Fruit fly (Drosophila melanogaster) whole organism, embryonic: ENCODE data around the gene Rh4.

Source experiments
- Adf1 ChIP-seq: fragments of 200-800 bp; sonication (Bioruptor generic); IDR thresholded peaks from 2 replicates; pipeline ENCODE4 v1.3.6; 2022; ENCODE audit warnings: missing biosample characterization, missing genetic modification characterization
- Atf3 ChIP-seq: fragments of 200-800 bp; sonication (Bioruptor generic); optimal IDR thresholded peaks from 3 replicates; lab custom pipeline; 2016; ENCODE audit warnings: missing biosample characterization, missing genetic modification characterization
- Atf6 ChIP-seq: fragments of 200-800 bp; sonication (Bioruptor generic); IDR thresholded peaks from 2 replicates; pipeline ENCODE4 v1.3.6; 2022; ENCODE audit warnings: missing biosample characterization, missing genetic modification characterization
- BtbVII ChIP-seq: fragments of 200-800 bp; sonication (Bioruptor generic); optimal IDR thresholded peaks from 3 replicates; lab custom pipeline; 2017; ENCODE audit warnings: missing biosample characterization, mild to moderate bottlenecking, missing genetic modification characterization
- CG10274 ChIP-seq: fragments of 200-800 bp; sonication (Bioruptor generic); optimal IDR thresholded peaks from 3 replicates; lab custom pipeline; 2017; ENCODE audit warnings: missing biosample characterization, mild to moderate bottlenecking, missing genetic modification characterization
- CG12071 ChIP-seq: fragments of 200-800 bp; sonication (Bioruptor generic); optimal IDR thresholded peaks from 3 replicates; lab custom pipeline; 2018; ENCODE audit warnings: missing biosample characterization, mild to moderate bottlenecking, missing genetic modification characterization
- CG12155 ChIP-seq: fragments of 200-800 bp; sonication (Bioruptor generic); optimal IDR thresholded peaks from 3 replicates; lab custom pipeline; 2016; ENCODE audit warnings: missing biosample characterization, missing genetic modification characterization
- CG13287 ChIP-seq: fragments of 200-800 bp; sonication (Bioruptor generic); IDR thresholded peaks from 2 replicates; pipeline ENCODE4 v1.3.6; 2022; ENCODE audit warnings: missing biosample characterization, missing genetic modification characterization; ENCODE audit not compliant: partially characterized antibody
- CG1603 ChIP-seq: fragments of 200-800 bp; sonication (Bioruptor generic); optimal IDR thresholded peaks from 2 replicates; lab custom pipeline; 2019; ENCODE audit warnings: missing biosample characterization, mild to moderate bottlenecking, missing genetic modification characterization, moderate library complexity
- CG16813 ChIP-seq: fragments of 200-800 bp; sonication (Bioruptor generic); IDR thresholded peaks from 3 replicates; pipeline ENCODE4 v1.3.6; 2022; ENCODE audit warnings: missing biosample characterization, missing genetic modification characterization; ENCODE audit not compliant: partially characterized antibody
- CG17361 ChIP-seq: fragments of 200-800 bp; sonication (Bioruptor generic); IDR thresholded peaks from 3 replicates; pipeline ENCODE4 v1.3.6; 2022; ENCODE audit warnings: missing biosample characterization, missing genetic modification characterization
- CG17829 ChIP-seq: fragments of 200-800 bp; optimal IDR thresholded peaks from 2 replicates; lab custom pipeline; 2019; ENCODE audit warnings: missing biosample characterization, mild to moderate bottlenecking, missing genetic modification characterization, moderate library complexity
- CG1792 ChIP-seq: fragments of 200-800 bp; sonication (Bioruptor generic); optimal IDR thresholded peaks from 2 replicates; lab custom pipeline; 2016; ENCODE audit warnings: missing biosample characterization, missing genetic modification characterization
- CG18599 ChIP-seq: fragments of 200-800 bp; sonication (Bioruptor generic); optimal IDR thresholded peaks from 3 replicates; lab custom pipeline; 2017; ENCODE audit warnings: missing biosample characterization, missing genetic modification characterization, mild to moderate bottlenecking, moderate library complexity, missing genetic modification reagents
- CG2120 ChIP-seq: fragments of 200-800 bp; sonication (Bioruptor generic); optimal IDR thresholded peaks from 3 replicates; lab custom pipeline; 2016; ENCODE audit warnings: missing biosample characterization, missing genetic modification characterization
- CG3163 ChIP-seq: fragments of 200-800 bp; sonication (Bioruptor generic); optimal IDR thresholded peaks from 3 replicates; lab custom pipeline; 2016; ENCODE audit warnings: missing biosample characterization, missing genetic modification characterization
- CG5180 ChIP-seq: fragments of 200-800 bp; sonication (Bioruptor generic); optimal IDR thresholded peaks from 3 replicates; lab custom pipeline; 2017; ENCODE audit warnings: missing biosample characterization, missing genetic modification characterization, mild to moderate bottlenecking, moderate library complexity, missing genetic modification reagents
- CG6765 ChIP-seq: fragments of 200-800 bp; sonication (Bioruptor generic); optimal IDR thresholded peaks from 3 replicates; lab custom pipeline; 2017; ENCODE audit warnings: missing biosample characterization, mild to moderate bottlenecking, missing genetic modification characterization
- CG7745 ChIP-seq: fragments of 200-800 bp; sonication (Bioruptor generic); optimal IDR thresholded peaks from 2 replicates; lab custom pipeline; 2018; ENCODE audit warnings: missing biosample characterization, mild to moderate bottlenecking, missing genetic modification characterization, moderate library complexity
- D19B ChIP-seq: fragments of 200-800 bp; sonication (Bioruptor generic); optimal IDR thresholded peaks from 2 replicates; lab custom pipeline; 2017; ENCODE audit warnings: missing biosample characterization, mild to moderate bottlenecking, missing genetic modification characterization
- Doc2 ChIP-seq: fragments of 200-800 bp; sonication (Bioruptor generic); IDR thresholded peaks from 2 replicates; pipeline ENCODE4 v1.3.6; 2022; ENCODE audit warnings: missing biosample characterization, missing genetic modification characterization
- Elba2 ChIP-seq: fragments of 200-800 bp; sonication (Bioruptor generic); optimal IDR thresholded peaks from 3 replicates; lab custom pipeline; 2016; ENCODE audit warnings: missing biosample characterization, missing genetic modification characterization
- Fer2 ChIP-seq: fragments of 200-800 bp; sonication (Bioruptor generic); optimal IDR thresholded peaks from 2 replicates; lab custom pipeline; 2018; ENCODE audit warnings: missing biosample characterization, mild to moderate bottlenecking, missing genetic modification characterization, moderate library complexity
- HLHmδ ChIP-seq: fragments of 200-800 bp; sonication (Bioruptor generic); optimal IDR thresholded peaks from 2 replicates; lab custom pipeline; 2018; ENCODE audit warnings: missing biosample characterization, mild to moderate bottlenecking, missing genetic modification characterization, moderate library complexity
- Hmx ChIP-seq: fragments of 200-800 bp; sonication (Bioruptor generic); optimal IDR thresholded peaks from 2 replicates; lab custom pipeline; 2016; ENCODE audit warnings: missing biosample characterization, missing genetic modification characterization
- Hr51 ChIP-seq, 2 experiments: fragments of 200-800 bp; sonication (Bioruptor generic); optimal IDR thresholded peaks; 2 replicates in 1 of 2; 3 replicates in 1 of 2; lab custom pipeline; 2016 to 2018; ENCODE audit warnings: missing biosample characterization in 2 of 2, missing genetic modification characterization in 2 of 2, mild to moderate bottlenecking in 1 of 2, moderate library complexity in 1 of 2
- Mes4 ChIP-seq: fragments of 200-800 bp; sonication (Bioruptor generic); optimal IDR thresholded peaks from 2 replicates; lab custom pipeline; 2016; ENCODE audit warnings: missing biosample characterization, missing genetic modification characterization
- Neu2 ChIP-seq: fragments of 200-800 bp; sonication (Bioruptor generic); optimal IDR thresholded peaks from 3 replicates; lab custom pipeline; 2016; ENCODE audit warnings: missing biosample characterization, missing genetic modification characterization, borderline replicate concordance
- Poxn ChIP-seq: fragments of 200-800 bp; sonication (Bioruptor generic); IDR thresholded peaks from 2 replicates; pipeline ENCODE4 v1.3.6; 2022; ENCODE audit warnings: missing biosample characterization, missing genetic modification characterization
- Ravus ChIP-seq: fragments of 200-800 bp; sonication (Bioruptor generic); IDR thresholded peaks from 2 replicates; pipeline ENCODE4 v1.3.6; 2022; ENCODE audit warnings: missing biosample characterization, missing genetic modification characterization
- Side ChIP-seq: fragments of 200-800 bp; sonication (Bioruptor generic); optimal IDR thresholded peaks from 2 replicates; lab custom pipeline; 2016; ENCODE audit warnings: missing biosample characterization, missing genetic modification characterization
- Sin3A ChIP-seq: fragments of >200 bp; optimal IDR thresholded peaks from 2 replicates; lab custom pipeline; 2018
- bsh ChIP-seq, 2 experiments: fragments of 200-800 bp; sonication (Bioruptor generic); optimal IDR thresholded peaks; 2 replicates each; lab custom pipeline; 2017 to 2018; ENCODE audit warnings: mild to moderate bottlenecking in 2 of 2, missing biosample characterization in 2 of 2, missing genetic modification characterization in 2 of 2, moderate library complexity in 1 of 2
- btn ChIP-seq: fragments of 200-800 bp; sonication (Bioruptor generic); optimal IDR thresholded peaks from 2 replicates; lab custom pipeline; 2016; ENCODE audit warnings: missing biosample characterization, missing genetic modification characterization
- crol ChIP-seq: fragments of 200-800 bp; sonication (Bioruptor generic); IDR thresholded peaks from 2 replicates; pipeline ENCODE4 v1.3.6; 2022; ENCODE audit warnings: missing biosample characterization, missing genetic modification characterization
- crp ChIP-seq, 2 experiments: fragments of 200-800 bp; sonication (Bioruptor generic); optimal IDR thresholded peaks; 2 replicates in 1 of 2; 3 replicates in 1 of 2; lab custom pipeline; 2017; ENCODE audit warnings: missing biosample characterization in 2 of 2, missing genetic modification characterization in 2 of 2, mild to moderate bottlenecking in 1 of 2, moderate library complexity in 1 of 2
- disco-r ChIP-seq: fragments of 200-800 bp; sonication (Bioruptor generic); optimal IDR thresholded peaks from 2 replicates; lab custom pipeline; 2016; ENCODE audit warnings: missing biosample characterization, missing genetic modification characterization
- dmrt99B ChIP-seq: fragments of 200-800 bp; sonication (Bioruptor generic); optimal IDR thresholded peaks from 2 replicates; lab custom pipeline; 2018; ENCODE audit warnings: missing biosample characterization, mild to moderate bottlenecking, missing genetic modification characterization, moderate library complexity
- esg ChIP-seq: fragments of 200-800 bp; sonication (Bioruptor generic); conservative IDR thresholded peaks from 2 replicates; pipeline ENCODE4 v1.3.6; 2022; ENCODE audit warnings: missing biosample characterization, missing genetic modification characterization
- gsb ChIP-seq: fragments of 200-800 bp; sonication (Bioruptor generic); IDR thresholded peaks from 2 replicates; pipeline ENCODE4 v1.3.6; 2022; ENCODE audit warnings: missing biosample characterization, missing genetic modification characterization
- gt ChIP-seq: fragments of 200-800 bp; sonication (Bioruptor generic); IDR thresholded peaks from 2 replicates; pipeline ENCODE4 v1.3.6; 2022; ENCODE audit warnings: missing biosample characterization, missing genetic modification characterization
- insv ChIP-seq, 2 experiments: fragments of 200-800 bp; sonication (Bioruptor generic); optimal IDR thresholded peaks; 3 replicates each; lab custom pipeline; 2016 to 2018; ENCODE audit warnings: missing biosample characterization in 2 of 2, missing genetic modification characterization in 2 of 2
- jing ChIP-seq: fragments of 200-800 bp; sonication (Bioruptor generic); optimal IDR thresholded peaks from 2 replicates; lab custom pipeline; 2018; ENCODE audit warnings: missing biosample characterization, mild to moderate bottlenecking, missing genetic modification characterization
- kah ChIP-seq: fragments of 200-800 bp; sonication (Bioruptor generic); optimal IDR thresholded peaks from 2 replicates; lab custom pipeline; 2018; ENCODE audit warnings: missing biosample characterization, mild to moderate bottlenecking, missing genetic modification characterization
- knrl ChIP-seq: fragments of 200-800 bp; sonication (Bioruptor generic); IDR thresholded peaks from 3 replicates; pipeline ENCODE4 v1.3.6; 2022; ENCODE audit warnings: missing biosample characterization, missing genetic modification characterization; ENCODE audit not compliant: partially characterized antibody
- lola ChIP-seq, 3 experiments: fragments of >200 bp in 2 of 3; fragments of 200-800 bp in 1 of 3; sonication (Bioruptor generic) in 1 of 3; optimal IDR thresholded peaks; 2 replicates each; lab custom pipeline; 2017 to 2019; ENCODE audit warnings: missing biosample characterization in 3 of 3, missing genetic modification characterization in 3 of 3, mild to moderate bottlenecking in 1 of 3, moderate library complexity in 1 of 3
- oc ChIP-seq: fragments of 200-800 bp; sonication (Bioruptor generic); optimal IDR thresholded peaks from 2 replicates; lab custom pipeline; 2018; ENCODE audit warnings: missing biosample characterization, mild to moderate bottlenecking, missing genetic modification characterization, moderate library complexity
- twi ChIP-seq: fragments of 200-800 bp; optimal IDR thresholded peaks from 2 replicates; lab custom pipeline; 2019; ENCODE audit warnings: missing biosample characterization, mild to moderate bottlenecking, missing genetic modification characterization, moderate library complexity
- usp ChIP-seq: fragments of >200 bp; optimal IDR thresholded peaks from 2 replicates; lab custom pipeline; 2017; ENCODE audit warnings: missing biosample characterization, missing genetic modification characterization
- zfh1 ChIP-seq: fragments of 200-800 bp; sonication (Bioruptor generic); IDR thresholded peaks from 3 replicates; pipeline ENCODE4 v1.3.6; 2022; ENCODE audit warnings: missing biosample characterization, missing genetic modification characterization

The Rh4 gene

DNA sequence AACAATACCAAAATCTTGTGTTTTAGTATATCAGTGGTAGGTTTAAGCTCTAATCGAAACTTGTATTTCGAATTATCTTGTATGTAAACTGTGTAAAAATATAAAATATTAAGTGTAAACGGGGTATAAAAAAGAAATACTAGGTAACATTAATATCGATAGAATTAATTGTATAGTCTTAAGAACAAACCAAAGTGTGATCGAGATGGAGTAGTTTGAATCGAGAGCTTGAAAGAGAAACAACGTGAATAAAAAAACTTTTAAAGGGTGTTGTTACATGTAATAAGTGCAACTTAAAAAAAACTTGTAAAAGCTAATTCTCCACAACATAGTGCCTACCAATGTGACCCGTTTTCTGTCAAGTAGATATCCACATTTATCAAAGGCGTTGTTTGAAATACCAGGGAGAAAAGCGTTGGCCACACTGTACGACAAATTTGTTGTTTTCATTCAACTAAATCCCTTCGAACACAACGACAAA is 20.2 kb downstream of the Rh4 start, which contains the start of gene TSG101 (continued):
- no peak for TF ChIP-seq Side (GFP tag; lab: Kevin White, UChicago)
- no peak for TF ChIP-seq insv (GFP tag; optimal IDR thresholded peaks at IDR 0.05; lab: Kevin White, UChicago)
- no peak for TF ChIP-seq crol (GFP tag; lab: Robert Waterston, UW)
- TF ChIP-seq Mes4, result no peak
- TF ChIP-seq CG6765 (GFP tag; lab: Kevin White, UChicago), result no peak
- TF ChIP-seq Hmx (GFP tag; lab: Kevin White, UChicago), result no peak
- TF ChIP-seq CG1603 (tag; lab: Kevin White, UChicago), result no peak
- no peak for TF ChIP-seq Elba2
- no peak for TF ChIP-seq Hr51 (GFP tag; optimal IDR thresholded peaks at IDR 0.05; lab: Kevin White, UChicago)
- no peak for TF ChIP-seq D19B
- TF ChIP-seq CG5180 (GFP tag; lab: Kevin White, UChicago), result no peak
- peak; percentile 56 for TF ChIP-seq CG13287 (GFP tag; lab: Robert Waterston, UW)

- no peak for TF ChIP-seq CG16813 (GFP tag; lab: Robert Waterston, UW)
- no peak for TF ChIP-seq twi
- TF ChIP-seq crp (GFP tag; optimal IDR thresholded peaks at IDR 0.05; lab: Kevin White, UChicago), result no peak
- TF ChIP-seq BtbVII, result peak; percentile 52
- peak; percentile 16 for TF ChIP-seq CG2120 (GFP tag; lab: Kevin White, UChicago)
- no peak for TF ChIP-seq gt
- no peak for TF ChIP-seq Adf1 (GFP tag; lab: Robert Waterston, UW)
- no peak for TF ChIP-seq knrl (GFP tag; lab: Robert Waterston, UW)
- TF ChIP-seq Poxn (GFP tag; lab: Robert Waterston, UW), result no peak
- no peak for TF ChIP-seq dmrt99B (tag; lab: Kevin White, UChicago)
- TF ChIP-seq kah (GFP tag; lab: Kevin White, UChicago), result no peak
- no peak; the same call in 1 of the 2 replicates for TF ChIP-seq gsb (GFP tag; lab: Robert Waterston, UW)
- no peak for TF ChIP-seq usp (GFP tag; lab: Kevin White, UChicago)
- peak; percentile 53; the same call in 1 of the 3 replicates for TF ChIP-seq CG17361 (GFP tag; lab: Robert Waterston, UW)
- no peak for TF ChIP-seq Fer2 (tag; lab: Kevin White, UChicago)
- no peak for TF ChIP-seq CG3163 (GFP tag; lab: Kevin White, UChicago)
- TF ChIP-seq CG10274 (GFP tag; lab: Kevin White, UChicago), result no peak
- no peak for TF ChIP-seq bsh (GFP tag; optimal IDR thresholded peaks at IDR 0.05; lab: Kevin White, UChicago)
- no peak for TF ChIP-seq oc (tag; lab: Kevin White, UChicago)
- no peak for TF ChIP-seq CG17829 (tag; lab: Kevin White, UChicago)
- no peak for TF ChIP-seq disco-r
- no peak for TF ChIP-seq Sin3A
- no peak for TF ChIP-seq lola (GFP tag; optimal IDR thresholded peaks at IDR 0.05; lab: Kevin White, UChicago)
- no peak for TF ChIP-seq Atf6 (GFP tag; lab: Robert Waterston, UW)
- TF ChIP-seq Doc2, result no peak
- TF ChIP-seq jing (GFP tag; lab: Kevin White, UChicago), result no peak
- no peak for TF ChIP-seq CG1792
- TF ChIP-seq CG18599 (GFP tag; lab: Kevin White, UChicago), result no peak
- TF ChIP-seq HLHmδ (GFP tag; lab: Kevin White, UChicago), result no peak
- TF ChIP-seq CG7745 (tag; lab: Kevin White, UChicago), result no peak
- TF ChIP-seq CG12155 (GFP tag; lab: Kevin White, UChicago), result no peak
- peak; percentile 57 for TF ChIP-seq esg (GFP tag; lab: Robert Waterston, UW)
- TF ChIP-seq CG12071, result no peak
- TF ChIP-seq Neu2, result no peak
- no peak for TF ChIP-seq btn
- no peak for TF ChIP-seq Atf3 (GFP tag; lab: Kevin White, UChicago)
- TF ChIP-seq Ravus (GFP tag; lab: Robert Waterston, UW), result no peak
- TF ChIP-seq zfh1 (GFP tag; lab: Robert Waterston, UW), result no peak
These were observed 21.8 kb downstream of the Rh4 start for dm6 chr3L:16840540-16840939.
